Worm (Caenorhabditis elegans): ENCODE results near the gene kcnl-1.

kcnl-1 gene

DNA sequence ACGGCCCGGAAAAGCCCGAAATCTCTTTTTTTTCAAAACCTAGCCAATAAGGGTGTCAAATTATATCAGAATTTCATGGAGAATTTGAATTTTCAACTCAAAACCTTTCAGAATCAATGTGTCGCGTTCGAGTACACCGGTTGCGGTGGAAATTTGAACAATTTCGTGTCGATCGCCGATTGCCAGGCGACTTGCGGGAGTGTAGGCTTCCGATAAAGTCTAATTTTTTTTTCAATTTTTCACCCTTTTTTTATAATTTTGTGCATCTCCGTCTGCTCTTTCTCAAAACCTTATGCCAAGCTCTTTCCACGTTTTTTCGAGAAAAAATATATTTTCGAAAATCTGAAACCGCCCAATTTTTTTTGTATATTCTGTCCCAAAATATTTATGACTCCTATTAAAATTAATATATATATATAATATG lies 45.7 kb upstream of the kcnl-1 start (continued):
- TF ChIP-seq mxl-1 (tag; optimal IDR thresholded peaks at IDR 0.05) (no peak), B0019.2 (GFP tag; conservative IDR thresholded peaks at IDR 0.05) (no peak), ekl-4 (GFP tag; IDR thresholded peaks at IDR 0.05) (peak; percentile 70), ZK185.1 (tag; optimal IDR thresholded peaks at IDR 0.05; ENCODE audit: poor library complexity, severe bottlenecking) (no peak), F57A8.1 (GFP tag; optimal IDR thresholded peaks at IDR 0.05) (peak; percentile 8), madf-3 (GFP tag; IDR thresholded peaks at IDR 0.05) (0 out of 2 replicates have a peak, but pooled peaks have one; percentile 29), bed-1 (GFP tag; IDR thresholded peaks at IDR 0.05) (no peak), somi-1 (GFP tag; optimal IDR thresholded peaks at IDR 0.05) (no peak), rec-8 (tag; optimal IDR thresholded peaks at IDR 0.05) (no peak), snpc-4 (GFP tag; optimal IDR thresholded peaks at IDR 0.05) (no peak), snpc-4 (tag; optimal IDR thresholded peaks at IDR 0.05) (peak in 2 of 4 experiments; percentile 25 to 36), Y79H2A.3 (GFP tag; conservative IDR thresholded peaks at IDR 0.05) (no peak), efl-1 (GFP tag; optimal IDR thresholded peaks at IDR 0.05) (no peak), nhr-80 (tag; optimal IDR thresholded peaks at IDR 0.05) (no peak), zim-3 (tag; optimal IDR thresholded peaks at IDR 0.05) (peak; percentile 90), gei-17 (GFP tag; optimal IDR thresholded peaks at IDR 0.05) (peak; percentile 39), C17E4.6 (GFP tag; IDR thresholded peaks at IDR 0.05) (no peak), ceh-58 (GFP tag; IDR thresholded peaks at IDR 0.05) (no peak), nhr-179 (tag; optimal IDR thresholded peaks at IDR 0.05) (no peak), die-1 (tag; optimal IDR thresholded peaks at IDR 0.05) (no peak), B0261.1 (tag; optimal IDR thresholded peaks at IDR 0.05) (no peak), F10E7.11 (tag; optimal IDR thresholded peaks at IDR 0.05) (peak; percentile 27), pbrm-1 (GFP tag; IDR thresholded peaks at IDR 0.05) (0 out of 2 replicates have a peak, but pooled peaks have one; percentile 24), zfh-2 (GFP tag; conservative IDR thresholded peaks at IDR 0.05) (no peak), hlh-26 (GFP tag; conservative IDR thresholded peaks at IDR 0.05) (no peak), akir-1 (GFP tag; optimal IDR thresholded peaks at IDR 0.05) (no peak), repo-1 (tag; optimal IDR thresholded peaks at IDR 0.05) (peak; percentile 75), nhr-120 (GFP tag; IDR thresholded peaks at IDR 0.05) (no peak), F22D6.2 (tag; optimal IDR thresholded peaks at IDR 0.05) (no peak), athp-1 (tag; optimal IDR thresholded peaks at IDR 0.05) (peak; percentile 13), ceh-91 (GFP tag; IDR thresholded peaks at IDR 0.05) (no peak), Y56A3A.18 (GFP tag; IDR thresholded peaks at IDR 0.05) (0 out of 2 replicates have a peak, but pooled peaks have one; percentile 27), aptf-3 (GFP tag; IDR thresholded peaks at IDR 0.05) (0 out of 2 replicates have a peak, but pooled peaks have one; percentile 67), sea-2 (GFP tag; IDR thresholded peaks at IDR 0.05) (no peak), let-607 (tag; optimal IDR thresholded peaks at IDR 0.05) (peak in 1 of 2 experiments; percentile 1), ztf-22 (GFP tag; optimal IDR thresholded peaks at IDR 0.05) (no peak), B0336.3 (GFP tag; IDR thresholded peaks at IDR 0.05) (peak; percentile 55; the same call in 1 of the 2 replicates), nhr-90 (tag; optimal IDR thresholded peaks at IDR 0.05) (no peak), lag-1 (GFP tag; IDR thresholded peaks at IDR 0.05) (no peak), hmg-20 (GFP tag; IDR thresholded peaks at IDR 0.05) (no peak), ztf-25 (GFP tag; IDR thresholded peaks at IDR 0.05) (no peak), F33H1.4 (GFP tag; IDR thresholded peaks at IDR 0.05) (no peak), bed-2 (GFP tag; IDR thresholded peaks at IDR 0.05) (no peak), ceh-40 (GFP tag; IDR thresholded peaks at IDR 0.05) (no peak), Y53G8AR.9 (GFP tag; conservative IDR thresholded peaks at IDR 0.05) (0 out of 2 replicates have a peak, but pooled peaks have one; percentile 61), F52B5.7 (tag; optimal IDR thresholded peaks at IDR 0.05) (peak; percentile 7), xnd-1 (tag; optimal IDR thresholded peaks at IDR 0.05) (no peak), F37B4.10 (GFP tag; IDR thresholded peaks at IDR 0.05) (no peak), dpl-1 (GFP tag; optimal IDR thresholded peaks at IDR 0.05) (no peak)
